Worm (Caenorhabditis elegans) whole organism, L1 larva: ENCODE data around the gene col-140.

Experiments used
- C04F5.9 ChIP-seq: sonication (generic microtip); optimal IDR thresholded peaks from 2 replicates; lab custom pipeline; 2016; ENCODE audit warnings: missing genetic modification characterization, missing compliant biosample characterization
- C16A3.4 ChIP-seq: fragments of 150-350 bp; optimal IDR thresholded peaks from 2 replicates; lab custom pipeline; 2014; ENCODE audit warnings: missing biosample characterization, missing genetic modification characterization
- C34B4.2 ChIP-seq: sonication (generic microtip); optimal IDR thresholded peaks from 2 replicates; lab custom pipeline; 2017; ENCODE audit warnings: mild to moderate bottlenecking, missing genetic modification characterization, missing compliant biosample characterization
- F16B12.6 ChIP-seq: fragments of 150-350 bp; optimal IDR thresholded peaks from 2 replicates; lab custom pipeline; 2014; ENCODE audit warnings: missing biosample characterization, missing genetic modification characterization
- Y116A8C.19 ChIP-seq: sonication (generic microtip); optimal IDR thresholded peaks from 2 replicates; lab custom pipeline; 2016; ENCODE audit warnings: missing compliant biosample characterization, missing genetic modification characterization, borderline replicate concordance
- aha-1 ChIP-seq: fragments of 150-350 bp; optimal IDR thresholded peaks from 2 replicates; lab custom pipeline; 2014; ENCODE audit warnings: missing biosample characterization, missing genetic modification characterization
- aly-2 ChIP-seq: fragments of 150-350 bp; optimal IDR thresholded peaks from 2 replicates; lab custom pipeline; 2014; ENCODE audit warnings: missing biosample characterization, missing genetic modification characterization
- ceh-82 ChIP-seq, 3 experiments: fragments of 150-350 bp in 1 of 3; sonication (generic microtip) in 2 of 3; optimal IDR thresholded peaks; 2 replicates each; lab custom pipeline; 2014 to 2017; ENCODE audit warnings: missing biosample characterization in 3 of 3, missing genetic modification characterization in 3 of 3
- ceh-88 ChIP-seq: fragments of 200-800 bp; sonication (Bioruptor generic); IDR thresholded peaks from 2 replicates; pipeline ENCODE4 v1.3.6; 2022; ENCODE audit warnings: missing genetic modification characterization, missing compliant biosample characterization
- ceh-90 ChIP-seq: sonication (generic microtip); optimal IDR thresholded peaks from 2 replicates; lab custom pipeline; 2016; ENCODE audit warnings: missing genetic modification characterization, missing compliant biosample characterization
- ces-1 ChIP-seq: fragments of 150-350 bp; optimal IDR thresholded peaks from 2 replicates; lab custom pipeline; 2014; ENCODE audit warnings: missing biosample characterization, missing genetic modification reagents, missing genetic modification characterization
- dpl-1 ChIP-seq, 3 experiments: fragments of 150-350 bp in 2 of 3; sonication (generic microtip) in 1 of 3; optimal IDR thresholded peaks; 2 replicates each; lab custom pipeline; 2014 to 2017; ENCODE audit warnings: missing biosample characterization in 3 of 3, missing genetic modification characterization in 3 of 3, missing genetic modification reagents in 3 of 3
- dsc-1 ChIP-seq: sonication (generic microtip); optimal IDR thresholded peaks from 2 replicates; lab custom pipeline; 2016; ENCODE audit warnings: mild to moderate bottlenecking, missing genetic modification characterization, missing compliant biosample characterization
- efl-1 ChIP-seq, 4 experiments: fragments of 150-350 bp; optimal IDR thresholded peaks in 3 of 4; peaks in 1 of 4; 1 replicate in 1 of 4; 2 replicates in 3 of 4; lab custom pipeline; 2014; ENCODE audit warnings: missing biosample characterization in 2 of 4, missing genetic modification characterization in 2 of 4, missing genetic modification reagents in 2 of 4
- efl-3 ChIP-seq: fragments of 200-800 bp; sonication (Bioruptor generic); optimal IDR thresholded peaks from 2 replicates; lab custom pipeline; 2018; ENCODE audit warnings: mild to moderate bottlenecking, missing genetic modification characterization, missing compliant biosample characterization
- egl-13 ChIP-seq: sonication (generic microtip); optimal IDR thresholded peaks from 2 replicates; lab custom pipeline; 2016; ENCODE audit warnings: missing genotype, missing genetic modification reagents, missing genetic modification characterization, missing compliant biosample characterization
- elt-2 ChIP-seq: sonication (generic microtip); optimal IDR thresholded peaks from 2 replicates; lab custom pipeline; 2016; ENCODE audit warnings: missing genetic modification characterization, mild to moderate bottlenecking, inconsistent platforms, missing compliant biosample characterization, missing genetic modification reagents
- fkh-8 ChIP-seq: sonication (generic microtip); optimal IDR thresholded peaks from 2 replicates; lab custom pipeline; 2016; ENCODE audit warnings: mild to moderate bottlenecking, missing genetic modification characterization, missing compliant biosample characterization
- fos-1 ChIP-seq: fragments of 150-350 bp; optimal IDR thresholded peaks from 2 replicates; lab custom pipeline; 2014; ENCODE audit warnings: missing biosample characterization, missing genetic modification characterization
- hlh-4 ChIP-seq: sonication (generic microtip); optimal IDR thresholded peaks from 2 replicates; lab custom pipeline; 2016; ENCODE audit warnings: mild to moderate bottlenecking, missing genetic modification characterization, missing compliant biosample characterization
- irx-1 ChIP-seq: sonication (generic microtip); optimal IDR thresholded peaks from 2 replicates; lab custom pipeline; 2016; ENCODE audit warnings: missing genetic modification characterization, missing compliant biosample characterization
- isw-1 ChIP-seq: fragments of 200-800 bp; sonication (Bioruptor generic); IDR thresholded peaks from 2 replicates; pipeline ENCODE4 v1.3.6; 2022; ENCODE audit warnings: missing genetic modification characterization, missing compliant biosample characterization
- jun-1 ChIP-seq: fragments of 150-350 bp; optimal IDR thresholded peaks from 2 replicates; lab custom pipeline; 2014; ENCODE audit warnings: missing biosample characterization, missing genetic modification reagents, missing genetic modification characterization
- lin-13 ChIP-seq: fragments of 150-350 bp; optimal IDR thresholded peaks from 2 replicates; lab custom pipeline; 2014; ENCODE audit warnings: missing biosample characterization, missing genetic modification reagents, missing genetic modification characterization
- lin-14 ChIP-seq: fragments of 200-800 bp; sonication (Bioruptor generic); optimal IDR thresholded peaks from 2 replicates; lab custom pipeline; 2018; ENCODE audit warnings: mild to moderate bottlenecking, missing genetic modification characterization, moderate library complexity, missing compliant biosample characterization
- lin-15B ChIP-seq: fragments of 150-350 bp; sonication (generic microtip); optimal IDR thresholded peaks from 3 replicates; lab custom pipeline; 2014; ENCODE audit warnings: missing biosample characterization, missing genetic modification characterization
- lin-35 ChIP-seq, 2 experiments: fragments of 150-350 bp; optimal IDR thresholded peaks; 2 replicates each; lab custom pipeline; 2014; ENCODE audit warnings: missing biosample characterization in 2 of 2, missing genetic modification characterization in 2 of 2, missing genetic modification reagents in 2 of 2
- lin-39 ChIP-seq: fragments of 150-350 bp; optimal IDR thresholded peaks from 2 replicates; lab custom pipeline; 2014; ENCODE audit warnings: missing biosample characterization, missing genetic modification reagents, missing genetic modification characterization
- lir-3 ChIP-seq: sonication (generic microtip); optimal IDR thresholded peaks from 2 replicates; lab custom pipeline; 2016; ENCODE audit warnings: mild to moderate bottlenecking, missing genetic modification characterization, moderate library complexity, missing compliant biosample characterization; ENCODE audit not compliant: poor library complexity
- mdl-1 ChIP-seq, 2 experiments: fragments of 150-350 bp; optimal IDR thresholded peaks; 2 replicates each; lab custom pipeline; 2014 to 2017; ENCODE audit warnings: missing biosample characterization in 2 of 2, missing genetic modification characterization in 2 of 2, inconsistent platforms in 1 of 2
- mef-2 ChIP-seq: fragments of 150-350 bp; optimal IDR thresholded peaks from 2 replicates; lab custom pipeline; 2014; ENCODE audit warnings: missing biosample characterization, missing genetic modification characterization
- nhr-19 ChIP-seq: fragments of 200-800 bp; sonication (Bioruptor generic); conservative IDR thresholded peaks from 2 replicates; pipeline ENCODE4 v1.3.6; 2022; ENCODE audit warnings: missing genetic modification characterization, missing compliant biosample characterization
- nhr-20 ChIP-seq: sonication (generic microtip); optimal IDR thresholded peaks from 2 replicates; lab custom pipeline; 2016; ENCODE audit warnings: mild to moderate bottlenecking, missing genetic modification characterization, missing compliant biosample characterization
- nhr-237 ChIP-seq: fragments of 150-350 bp; optimal IDR thresholded peaks from 2 replicates; lab custom pipeline; 2014; ENCODE audit warnings: missing biosample characterization, missing genetic modification characterization
- nhr-28 ChIP-seq: fragments of 150-350 bp; optimal IDR thresholded peaks from 2 replicates; lab custom pipeline; 2014; ENCODE audit warnings: missing biosample characterization, missing genetic modification characterization
- nhr-71 ChIP-seq: sonication (generic microtip); optimal IDR thresholded peaks from 2 replicates; lab custom pipeline; 2016; ENCODE audit warnings: mild to moderate bottlenecking, missing genetic modification characterization, moderate library complexity, missing compliant biosample characterization
- nhr-77 ChIP-seq: fragments of 150-350 bp; optimal IDR thresholded peaks from 2 replicates; lab custom pipeline; 2014; ENCODE audit warnings: missing biosample characterization, missing genetic modification characterization
- nhr-85 ChIP-seq: sonication (generic microtip); peaks from one replicate; lab custom pipeline; 2016; ENCODE audit warnings: missing genetic modification characterization, inconsistent platforms, missing compliant biosample characterization
- nhr-90 ChIP-seq: sonication (generic microtip); optimal IDR thresholded peaks from 2 replicates; lab custom pipeline; 2016; ENCODE audit warnings: mild to moderate bottlenecking, missing genetic modification characterization, missing compliant biosample characterization; ENCODE audit not compliant: poor library complexity
- pax-3 ChIP-seq: fragments of 200-800 bp; sonication (Bioruptor generic); optimal IDR thresholded peaks from 2 replicates; lab custom pipeline; 2018; ENCODE audit warnings: mild to moderate bottlenecking, missing genetic modification characterization, moderate library complexity, missing compliant biosample characterization
- pqm-1 ChIP-seq: sonication (generic microtip); optimal IDR thresholded peaks from 3 replicates; lab custom pipeline; 2017; ENCODE audit warnings: missing biosample characterization, missing genetic modification characterization
- rnt-1 ChIP-seq: sonication (generic microtip); optimal IDR thresholded peaks from 2 replicates; lab custom pipeline; 2016; ENCODE audit warnings: mild to moderate bottlenecking, missing genetic modification characterization, moderate library complexity, missing compliant biosample characterization
- skn-1 ChIP-seq: fragments of 150-350 bp; optimal IDR thresholded peaks from 2 replicates; lab custom pipeline; 2014; ENCODE audit warnings: missing biosample characterization, missing genetic modification characterization
- snu-23 ChIP-seq: sonication (generic microtip); optimal IDR thresholded peaks from 2 replicates; lab custom pipeline; 2016; ENCODE audit warnings: missing genetic modification characterization, missing compliant biosample characterization
- swsn-7 ChIP-seq: sonication (generic microtip); optimal IDR thresholded peaks from 2 replicates; lab custom pipeline; 2016; ENCODE audit warnings: missing genetic modification characterization, missing compliant biosample characterization
- tbx-2 ChIP-seq: sonication (generic microtip); optimal IDR thresholded peaks from 2 replicates; lab custom pipeline; 2016; ENCODE audit warnings: missing genetic modification characterization, missing compliant biosample characterization
- unc-130 ChIP-seq: fragments of 150-350 bp; optimal IDR thresholded peaks from 2 replicates; lab custom pipeline; 2017; ENCODE audit warnings: missing biosample characterization, missing genetic modification characterization, inconsistent platforms
- unc-30 ChIP-seq: sonication (generic microtip); optimal IDR thresholded peaks from 2 replicates; lab custom pipeline; 2017; ENCODE audit warnings: missing biosample characterization, missing genetic modification characterization
- unc-98 ChIP-seq: fragments of 200-800 bp; sonication (Bioruptor generic); IDR thresholded peaks from 2 replicates; pipeline ENCODE4 v1.3.6; 2022; ENCODE audit warnings: missing genetic modification characterization, missing compliant biosample characterization
- xbp-1 ChIP-seq: sonication (generic microtip); optimal IDR thresholded peaks from 2 replicates; lab custom pipeline; 2016; ENCODE audit warnings: missing genetic modification characterization, missing compliant biosample characterization
- zip-4 ChIP-seq: fragments of 200-800 bp; sonication (Bioruptor generic); optimal IDR thresholded peaks from 2 replicates; lab custom pipeline; 2018; ENCODE audit warnings: mild to moderate bottlenecking, missing genetic modification characterization, moderate library complexity, missing compliant biosample characterization
- ztf-11 ChIP-seq, 2 experiments: sonication (generic microtip); optimal IDR thresholded peaks; 2 replicates each; lab custom pipeline; 2016 to 2017; ENCODE audit warnings: missing genetic modification characterization in 2 of 2, missing biosample characterization in 1 of 2, missing compliant biosample characterization in 1 of 2

col-140 gene

DNA sequence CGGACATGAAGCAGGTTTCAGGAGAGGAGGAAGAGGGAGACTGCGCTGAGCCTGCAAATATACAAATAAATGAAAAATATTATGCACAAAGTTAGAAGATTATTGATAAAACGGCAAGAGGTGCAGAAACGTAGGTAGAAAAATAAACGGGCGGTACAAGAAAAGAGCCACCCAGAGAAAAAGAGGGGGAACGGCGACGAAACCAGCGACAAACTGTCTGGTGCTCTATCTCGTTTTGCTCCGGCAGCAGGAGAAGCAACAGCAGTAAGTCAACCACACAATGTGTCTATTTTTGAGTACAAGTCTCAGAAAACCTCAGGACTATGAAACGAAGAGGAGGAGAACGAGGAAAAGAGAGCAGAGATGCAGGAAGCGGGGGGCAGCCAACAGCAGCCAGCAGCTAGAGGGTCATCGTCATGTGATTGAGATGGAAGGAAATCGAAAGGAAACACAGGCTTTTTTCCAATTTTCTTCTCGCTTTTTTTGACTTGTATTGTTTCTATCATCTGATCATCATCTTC, 9.1 kb upstream of the col-140 start, which contains the start of gene F26F12.3:
F26F12.3 (minus strand) TSS at position 51 of the 521 bp plus-strand sequence.
- TF ChIP-seq fkh-8 (peak; percentile 76), aha-1 (tag; lab: Kevin White, UChicago) (no peak), ztf-11 (tag; optimal IDR thresholded peaks at IDR 0.05; lab: Kevin White, UChicago) (no peak), zip-4 (peak; percentile 3), nhr-237 (peak; percentile 6), swsn-7 (tag; lab: Kevin White, UChicago) (peak; percentile 71), C04F5.9 (tag; lab: Kevin White, UChicago) (peak; percentile 1), pqm-1 (no peak), nhr-19 (GFP tag; lab: Robert Waterston, UW) (peak; percentile 69; the same call in 1 of the 2 replicates), xbp-1 (tag; lab: Kevin White, UChicago) (peak; percentile 46), nhr-77 (tag; lab: Kevin White, UChicago) (peak; percentile 67), skn-1 (peak; percentile 41), C16A3.4 (tag; lab: Kevin White, UChicago) (peak; percentile 43), lir-3 (peak; percentile 44), isw-1 (GFP tag; lab: Robert Waterston, UW) (peak; percentile 5; the same call in 1 of the 2 replicates), lin-15B (tag; lab: Kevin White, UChicago) (no peak), Y116A8C.19 (tag; lab: Kevin White, UChicago) (no peak), efl-1 (optimal IDR thresholded peaks at IDR 0.05; lab: Kevin White, UChicago) (peak; percentile 24 to 42), efl-1 (GFP tag; optimal IDR thresholded peaks at IDR 0.05 in 1 of 2; lab: Kevin White, UChicago) (peak; percentile 23 to 93), lin-14 (GFP tag; lab: Kevin White, UChicago) (peak; percentile 94), snu-23 (GFP tag; lab: Kevin White, UChicago) (peak; percentile 81), ceh-88 (no peak; the same call in 1 of the 2 replicates), dpl-1 (GFP tag; optimal IDR thresholded peaks at IDR 0.05; lab: Kevin White, UChicago) (peak; percentile 3 to 31 (median 24)), ceh-82 (tag; optimal IDR thresholded peaks at IDR 0.05; lab: Kevin White, UChicago) (peak; percentile 0 to 30 (median 27)), nhr-20 (peak; percentile 79), mdl-1 (tag; optimal IDR thresholded peaks at IDR 0.05; lab: Kevin White, UChicago) (peak in 1 of 2 experiments; percentile 85), egl-13 (peak; percentile 69), lin-35 (GFP tag; optimal IDR thresholded peaks at IDR 0.05; lab: Kevin White, UChicago) (peak; percentile 53 to 59), F16B12.6 (tag; lab: Kevin White, UChicago) (peak; percentile 5), lin-39 (tag; lab: Kevin White, UChicago) (no peak), dsc-1 (peak; percentile 54), unc-130 (tag; lab: Kevin White, UChicago) (peak; percentile 50), ces-1 (GFP tag; lab: Kevin White, UChicago) (no peak), lin-13 (GFP tag; lab: Kevin White, UChicago) (peak; percentile 59), C34B4.2 (tag; lab: Kevin White, UChicago) (no peak), nhr-85 (tag; lab: Kevin White, UChicago) (peak; percentile 70), fos-1 (tag; lab: Kevin White, UChicago) (peak; percentile 10), tbx-2 (tag; lab: Kevin White, UChicago) (peak; percentile 79), efl-3 (GFP tag; lab: Kevin White, UChicago) (no peak), ceh-90 (tag; lab: Kevin White, UChicago) (no peak), jun-1 (tag; lab: Kevin White, UChicago) (peak; percentile 59), pax-3 (tag; lab: Kevin White, UChicago) (peak; percentile 39), elt-2 (tag; lab: Kevin White, UChicago) (peak; percentile 70), irx-1 (tag; lab: Kevin White, UChicago) (peak; percentile 42), hlh-4 (no peak), nhr-90 (peak; percentile 20), unc-30 (tag; lab: Kevin White, UChicago) (no peak), unc-98 (GFP tag; lab: Robert Waterston, UW) (no peak), nhr-71 (tag; lab: Kevin White, UChicago) (peak; percentile 88), mef-2 (tag; lab: Kevin White, UChicago) (peak; percentile 49), rnt-1 (tag; lab: Kevin White, UChicago) (peak; percentile 52), nhr-28 (tag; lab: Kevin White, UChicago) (no peak), aly-2 (no peak)
